Worm (Caenorhabditis elegans) whole organism, L2 larva: ENCODE measurements around the gene C39B10.7.

Experiments
- mab-5 ChIP-seq: fragments of 150-350 bp; optimal IDR thresholded peaks from 2 replicates; lab custom pipeline; 2014; ENCODE audit warnings: missing biosample characterization, missing genetic modification characterization
- mdl-1 ChIP-seq, 2 experiments: fragments of 150-350 bp in 1 of 2; sonication (generic microtip) in 1 of 2; optimal IDR thresholded peaks; 2 replicates each; lab custom pipeline; 2017; ENCODE audit warnings: missing biosample characterization in 2 of 2, missing genetic modification characterization in 2 of 2
- zag-1 ChIP-seq: fragments of 150-350 bp; optimal IDR thresholded peaks from 2 replicates; lab custom pipeline; 2014; ENCODE audit warnings: missing biosample characterization, missing genetic modification characterization

- TF ChIP-seq mdl-1 (tag; optimal IDR thresholded peaks at IDR 0.05; lab: Kevin White, UChicago), result no peak
- TF ChIP-seq mab-5, result no peak
- no peak for TF ChIP-seq zag-1 (tag; lab: Kevin White, UChicago)
Measured at ce11 chrX:10514834-10515233, 38.2 kb downstream of the C39B10.7 start.
